Fruit fly (Drosophila melanogaster): ENCODE results near the gene CG14459.

dm6 chr3L:22642276-22642900, 4.7 kb upstream of the CG14459 start:
- TF ChIP-seq Sin3A (optimal IDR thresholded peaks at IDR 0.05) (no peak), ttk (optimal IDR thresholded peaks at IDR 0.05) (no peak), psq (optimal IDR thresholded peaks at IDR 0.05) (no peak), insv (optimal IDR thresholded peaks at IDR 0.05) (no peak), h (optimal IDR thresholded peaks at IDR 0.05) (no peak), Myc (optimal IDR thresholded peaks at IDR 0.05) (no peak)
